Worm (Caenorhabditis elegans) whole organism, L2 larva: ENCODE results near the gene K09E4.1.

Source experiments
- ama-1 ChIP-seq: fragments of 150-350 bp; optimal IDR thresholded peaks from 2 replicates; lab custom pipeline; 2018; ENCODE audit warnings: inconsistent platforms
- lin-11 ChIP-seq: fragments of 150-350 bp; sonication (generic microtip); optimal IDR thresholded peaks from 2 replicates; lab custom pipeline; 2014; ENCODE audit warnings: missing biosample characterization, missing genetic modification characterization, inconsistent platforms, mixed read lengths
- lin-39 ChIP-seq: fragments of 150-350 bp; optimal IDR thresholded peaks from 2 replicates; lab custom pipeline; 2014; ENCODE audit warnings: missing biosample characterization, missing genetic modification reagents, missing genetic modification characterization
- nhr-11 ChIP-seq: fragments of 150-350 bp; optimal IDR thresholded peaks from 2 replicates; lab custom pipeline; 2014; ENCODE audit warnings: missing biosample characterization, missing genetic modification characterization
- nhr-6 ChIP-seq: fragments of 150-350 bp; optimal IDR thresholded peaks from 2 replicates; lab custom pipeline; 2014; ENCODE audit warnings: missing biosample characterization, missing genetic modification characterization
- ztf-4 ChIP-seq: fragments of 150-350 bp; optimal IDR thresholded peaks from 2 replicates; lab custom pipeline; 2014; ENCODE audit warnings: missing biosample characterization, missing genetic modification characterization

ce11 chrII:14178233-14178969 lies 40.8 kb downstream of the K09E4.1 start, which contains the start of gene efhd-1:
- no peak for TF ChIP-seq lin-11 (tag; lab: Kevin White, UChicago)
- no peak for TF ChIP-seq ama-1
- TF ChIP-seq nhr-6 (tag; lab: Kevin White, UChicago) = no peak
- TF ChIP-seq lin-39 (tag; lab: Kevin White, UChicago) = no peak
- TF ChIP-seq nhr-11 (tag; lab: Kevin White, UChicago) = no peak
- TF ChIP-seq ztf-4 (tag; lab: Kevin White, UChicago) = no peak
